Fruit fly (Drosophila melanogaster) whole organism, embryonic: Measurements from ENCODE around the gene CG17191.
A peak's percentile ranks its signal among the peaks of the same experiment; 100 is the strongest.

Source experiments
- Atf-2 ChIP-seq: fragments of 200-800 bp; sonication (Bioruptor generic); optimal IDR thresholded peaks from 2 replicates; lab custom pipeline; 2016; ENCODE audit warnings: missing biosample characterization, missing genetic modification characterization
- CG10543 ChIP-seq: fragments of 200-800 bp; sonication (Bioruptor generic); optimal IDR thresholded peaks from 3 replicates; lab custom pipeline; 2017; ENCODE audit warnings: missing biosample characterization, mild to moderate bottlenecking, missing genetic modification characterization, moderate library complexity
- CG11504 ChIP-seq: fragments of 200-800 bp; sonication (Bioruptor generic); optimal IDR thresholded peaks from 3 replicates; lab custom pipeline; 2019; ENCODE audit warnings: missing biosample characterization, mild to moderate bottlenecking, missing genetic modification characterization, moderate library complexity
- CG11695 ChIP-seq: fragments of 200-800 bp; sonication (Bioruptor generic); IDR thresholded peaks from 3 replicates; pipeline ENCODE4 v1.3.6; 2022; ENCODE audit warnings: missing biosample characterization, missing genetic modification characterization
- CG12769 ChIP-seq: fragments of 200-800 bp; sonication (Bioruptor generic); optimal IDR thresholded peaks from 2 replicates; lab custom pipeline; 2019; ENCODE audit warnings: missing biosample characterization, mild to moderate bottlenecking, missing genetic modification characterization, moderate library complexity
- CG13424 ChIP-seq: fragments of 200-800 bp; sonication (Bioruptor generic); optimal IDR thresholded peaks from 2 replicates; lab custom pipeline; 2019; ENCODE audit warnings: missing biosample characterization, mild to moderate bottlenecking, missing genetic modification characterization, moderate library complexity
- CG14667 ChIP-seq: fragments of 200-800 bp; sonication (Bioruptor generic); IDR thresholded peaks from 2 replicates; pipeline ENCODE4 v1.3.6; 2022; ENCODE audit warnings: missing biosample characterization, missing genetic modification characterization
- CG17361 ChIP-seq: fragments of 200-800 bp; sonication (Bioruptor generic); IDR thresholded peaks from 3 replicates; pipeline ENCODE4 v1.3.6; 2022; ENCODE audit warnings: missing biosample characterization, missing genetic modification characterization
- CG18476 ChIP-seq: fragments of 200-800 bp; sonication (Bioruptor generic); optimal IDR thresholded peaks from 2 replicates; lab custom pipeline; 2016; ENCODE audit warnings: missing biosample characterization, mild to moderate bottlenecking, missing genetic modification characterization
- CG18599 ChIP-seq: fragments of 200-800 bp; sonication (Bioruptor generic); optimal IDR thresholded peaks from 3 replicates; lab custom pipeline; 2017; ENCODE audit warnings: missing biosample characterization, missing genetic modification characterization, mild to moderate bottlenecking, moderate library complexity, missing genetic modification reagents
- CG2875 ChIP-seq: fragments of 200-800 bp; sonication (Bioruptor generic); optimal IDR thresholded peaks from 2 replicates; lab custom pipeline; 2017; ENCODE audit warnings: missing biosample characterization, mild to moderate bottlenecking, missing genetic modification characterization, missing genetic modification reagents
- CG32532 ChIP-seq: fragments of 200-800 bp; sonication (Bioruptor generic); IDR thresholded peaks from 2 replicates; pipeline ENCODE4 v1.3.6; 2022; ENCODE audit warnings: missing biosample characterization, missing genetic modification characterization
- CG32772 ChIP-seq: fragments of 200-800 bp; sonication (Bioruptor generic); IDR thresholded peaks from 2 replicates; pipeline ENCODE4 v1.3.6; 2022; ENCODE audit warnings: missing biosample characterization, missing genetic modification characterization
- CG3995 ChIP-seq: fragments of 200-800 bp; sonication (Bioruptor generic); optimal IDR thresholded peaks from 3 replicates; lab custom pipeline; 2016; ENCODE audit warnings: missing biosample characterization, missing genetic modification characterization
- CG5180 ChIP-seq: fragments of 200-800 bp; sonication (Bioruptor generic); optimal IDR thresholded peaks from 3 replicates; lab custom pipeline; 2017; ENCODE audit warnings: missing biosample characterization, missing genetic modification characterization, mild to moderate bottlenecking, moderate library complexity, missing genetic modification reagents
- CG7839 ChIP-seq: fragments of 200-800 bp; sonication (Bioruptor generic); optimal IDR thresholded peaks from 3 replicates; lab custom pipeline; 2018; ENCODE audit warnings: missing biosample characterization, mild to moderate bottlenecking, missing genetic modification characterization, moderate library complexity
- CG9609 ChIP-seq: fragments of 200-800 bp; sonication (Bioruptor generic); optimal IDR thresholded peaks from 3 replicates; lab custom pipeline; 2016; ENCODE audit warnings: missing biosample characterization, missing genetic modification characterization
- Deaf1 ChIP-seq: fragments of 200-800 bp; optimal IDR thresholded peaks from 3 replicates; lab custom pipeline; 2019; ENCODE audit warnings: missing biosample characterization, mild to moderate bottlenecking, missing genetic modification characterization, moderate library complexity
- Drgx ChIP-seq: fragments of 200-800 bp; sonication (Bioruptor generic); IDR thresholded peaks from 2 replicates; pipeline ENCODE4 v1.3.6; 2022; ENCODE audit warnings: missing biosample characterization, missing genetic modification characterization
- E2f1 ChIP-seq: fragments of 200-800 bp; sonication (Bioruptor generic); IDR thresholded peaks from 2 replicates; pipeline ENCODE4 v1.3.6; 2022; ENCODE audit warnings: missing biosample characterization, missing genetic modification characterization
- Eip74EF ChIP-seq, 2 experiments: fragments of 200-800 bp in 1 of 2; fragments of >200 bp in 1 of 2; sonication (Bioruptor generic) in 1 of 2; optimal IDR thresholded peaks; 2 replicates each; lab custom pipeline; 2017 to 2019; ENCODE audit warnings: missing biosample characterization in 2 of 2, missing genetic modification characterization in 2 of 2, mild to moderate bottlenecking in 1 of 2, moderate library complexity in 1 of 2
- GATAe ChIP-seq: fragments of 200-800 bp; sonication (Bioruptor generic); conservative IDR thresholded peaks from 2 replicates; pipeline ENCODE4 v1.3.6; 2022; ENCODE audit warnings: missing biosample characterization, missing genetic modification characterization
- H2.0 ChIP-seq: fragments of 200-800 bp; sonication (Bioruptor generic); IDR thresholded peaks from 2 replicates; pipeline ENCODE4 v1.3.6; 2022; ENCODE audit warnings: missing biosample characterization, missing genetic modification characterization
- HLH4C ChIP-seq: fragments of 200-800 bp; sonication (Bioruptor generic); IDR thresholded peaks from 3 replicates; pipeline ENCODE4 v1.3.6; 2022; ENCODE audit warnings: missing biosample characterization, missing genetic modification characterization; ENCODE audit not compliant: partially characterized antibody
- HmgZ ChIP-seq: fragments of 200-800 bp; sonication (Bioruptor generic); optimal IDR thresholded peaks from 2 replicates; lab custom pipeline; 2018; ENCODE audit warnings: missing biosample characterization, mild to moderate bottlenecking, missing genetic modification characterization
- Hr39 ChIP-seq: fragments of >200 bp; optimal IDR thresholded peaks from 2 replicates; lab custom pipeline; 2017
- Max ChIP-seq: fragments of 200-800 bp; sonication (Bioruptor generic); optimal IDR thresholded peaks from 2 replicates; lab custom pipeline; 2016; ENCODE audit warnings: missing biosample characterization, mild to moderate bottlenecking, missing genetic modification characterization
- NfI ChIP-seq: fragments of 200-800 bp; sonication (Bioruptor generic); optimal IDR thresholded peaks from 3 replicates; lab custom pipeline; 2018; ENCODE audit warnings: missing biosample characterization, mild to moderate bottlenecking, missing genetic modification characterization, moderate library complexity
- Ptx1 ChIP-seq: fragments of 200-800 bp; sonication (Bioruptor generic); IDR thresholded peaks from 2 replicates; pipeline ENCODE4 v1.3.6; 2022; ENCODE audit warnings: missing biosample characterization, missing genetic modification characterization
- Sox102F ChIP-seq: fragments of 200-800 bp; sonication (Bioruptor generic); optimal IDR thresholded peaks from 2 replicates; lab custom pipeline; 2018; ENCODE audit warnings: missing biosample characterization, mild to moderate bottlenecking, missing genetic modification characterization, moderate library complexity
- YL-1 ChIP-seq: fragments of 200-800 bp; sonication (Bioruptor generic); optimal IDR thresholded peaks from 3 replicates; lab custom pipeline; 2017; ENCODE audit warnings: missing biosample characterization, mild to moderate bottlenecking, missing genetic modification characterization
- bcd ChIP-seq: fragments of 200-800 bp; sonication (Bioruptor generic); optimal IDR thresholded peaks from 2 replicates; lab custom pipeline; 2017; ENCODE audit warnings: missing biosample characterization, mild to moderate bottlenecking, missing genetic modification characterization
- crc ChIP-seq: fragments of 200-800 bp; sonication (Bioruptor generic); optimal IDR thresholded peaks from 2 replicates; lab custom pipeline; 2016; ENCODE audit warnings: missing biosample characterization, missing genetic modification characterization
- dmrt11E ChIP-seq: fragments of 200-800 bp; sonication (Bioruptor generic); optimal IDR thresholded peaks from 3 replicates; lab custom pipeline; 2018; ENCODE audit warnings: missing biosample characterization, mild to moderate bottlenecking, missing genetic modification characterization, moderate library complexity
- ftz-f1 ChIP-seq: fragments of 200-800 bp; sonication (Bioruptor generic); optimal IDR thresholded peaks from 2 replicates; lab custom pipeline; 2016; ENCODE audit warnings: missing biosample characterization, missing genetic modification characterization
- gro ChIP-seq: fragments of 200-800 bp; sonication (Bioruptor generic); optimal IDR thresholded peaks from 2 replicates; lab custom pipeline; 2016; ENCODE audit warnings: missing biosample characterization, missing genetic modification characterization
- gsb ChIP-seq: fragments of 200-800 bp; sonication (Bioruptor generic); IDR thresholded peaks from 2 replicates; pipeline ENCODE4 v1.3.6; 2022; ENCODE audit warnings: missing biosample characterization, missing genetic modification characterization
- jumu ChIP-seq: fragments of 200-800 bp; sonication (Bioruptor generic); optimal IDR thresholded peaks from 3 replicates; lab custom pipeline; 2016; ENCODE audit warnings: missing biosample characterization, missing genetic modification characterization
- lbe ChIP-seq: fragments of 200-800 bp; sonication (Bioruptor generic); optimal IDR thresholded peaks from 2 replicates; lab custom pipeline; 2016; ENCODE audit warnings: missing biosample characterization, mild to moderate bottlenecking, missing genetic modification characterization
- lilli ChIP-seq: fragments of 200-800 bp; sonication (Bioruptor generic); optimal IDR thresholded peaks from 3 replicates; lab custom pipeline; 2016; ENCODE audit warnings: missing biosample characterization, missing genetic modification characterization
- lov ChIP-seq, 2 experiments: fragments of 200-800 bp in 1 of 2; fragments of >200 bp in 1 of 2; sonication (Bioruptor generic) in 1 of 2; IDR thresholded peaks in 1 of 2; optimal IDR thresholded peaks in 1 of 2; 2 replicates in 1 of 2; 3 replicates in 1 of 2; pipeline versions ENCODE4 v1.3.6 to Lab custom; 2017 to 2022; ENCODE audit warnings: missing biosample characterization in 1 of 2, missing genetic modification characterization in 1 of 2
- mam ChIP-seq: fragments of 200-800 bp; sonication (Bioruptor generic); optimal IDR thresholded peaks from 3 replicates; lab custom pipeline; 2016; ENCODE audit warnings: missing biosample characterization, missing genetic modification characterization
- nau ChIP-seq: fragments of 200-800 bp; sonication (Bioruptor generic); optimal IDR thresholded peaks from 3 replicates; lab custom pipeline; 2017; ENCODE audit warnings: missing biosample characterization, mild to moderate bottlenecking, missing genetic modification characterization, missing genetic modification reagents
- nmo ChIP-seq: fragments of 200-800 bp; sonication (Bioruptor generic); optimal IDR thresholded peaks from 2 replicates; lab custom pipeline; 2018; ENCODE audit warnings: missing biosample characterization, mild to moderate bottlenecking, missing genetic modification characterization, moderate library complexity
- run ChIP-seq: fragments of 200-800 bp; sonication (Bioruptor generic); optimal IDR thresholded peaks from 3 replicates; lab custom pipeline; 2018; ENCODE audit warnings: missing biosample characterization, mild to moderate bottlenecking, missing genetic modification characterization
- sd ChIP-seq: fragments of 200-800 bp; sonication (Bioruptor generic); optimal IDR thresholded peaks from 3 replicates; lab custom pipeline; 2018; ENCODE audit warnings: missing biosample characterization, mild to moderate bottlenecking, missing genetic modification characterization, moderate library complexity
- tna ChIP-seq: fragments of 200-800 bp; sonication (Bioruptor generic); IDR thresholded peaks from 2 replicates; pipeline ENCODE4 v1.3.6; 2022; ENCODE audit warnings: missing biosample characterization, missing genetic modification characterization; ENCODE audit not compliant: partially characterized antibody

Gene CG17191

dm6 chr3R:26994532-26994931, 25.0 kb downstream of the CG17191 start, which contains the start of gene TwdlC (continued):
- TF ChIP-seq tna (no peak), CG9609 (GFP tag; lab: Kevin White, UChicago) (no peak), CG32772 (GFP tag; lab: Robert Waterston, UW) (no peak), Hr39 (lab: Kevin White, UChicago) (no peak)

- TF ChIP-seq CG18599 (GFP tag; lab: Kevin White, UChicago) = peak; percentile 41
- peak; percentile 78 for TF ChIP-seq lbe
- no peak for TF ChIP-seq CG3995
- no peak for TF ChIP-seq gro
- no peak for TF ChIP-seq CG32532
- TF ChIP-seq nau (GFP tag; lab: Kevin White, UChicago) = peak; percentile 43
- peak; percentile 10 for TF ChIP-seq CG18476 (GFP tag; lab: Kevin White, UChicago)
- TF ChIP-seq crc (GFP tag; lab: Kevin White, UChicago) = no peak
- no peak for TF ChIP-seq HLH4C (GFP tag; lab: Robert Waterston, UW)
- TF ChIP-seq gsb (GFP tag; lab: Robert Waterston, UW) = no peak
- peak; percentile 18 for TF ChIP-seq bcd (GFP tag; lab: Kevin White, UChicago)
- TF ChIP-seq lilli = peak; percentile 11
- peak; percentile 19; the same call in 1 of the 2 replicates for TF ChIP-seq CG14667 (GFP tag; lab: Robert Waterston, UW)
- no peak for TF ChIP-seq lov (optimal IDR thresholded peaks at IDR 0.05; lab: Kevin White, UChicago)
- no peak for TF ChIP-seq lov (GFP tag; IDR thresholded peaks at IDR 0.05; lab: Robert Waterston, UW)
- 0 out of 3 replicates have a peak, but pooled peaks have one; percentile 35 for TF ChIP-seq CG11695 (GFP tag; lab: Robert Waterston, UW)
- TF ChIP-seq dmrt11E (tag; lab: Kevin White, UChicago) = no peak
- peak; percentile 51 for TF ChIP-seq CG7839
- TF ChIP-seq CG12769 (tag; lab: Kevin White, UChicago) = peak; percentile 15
- TF ChIP-seq mam (GFP tag; lab: Kevin White, UChicago) = peak; percentile 9
- peak; percentile 77 for TF ChIP-seq sd (tag; lab: Kevin White, UChicago)
- TF ChIP-seq run (tag; lab: Kevin White, UChicago) = peak; percentile 30
- TF ChIP-seq GATAe (GFP tag; lab: Robert Waterston, UW) = peak; percentile 71
- TF ChIP-seq CG17361 (GFP tag; lab: Robert Waterston, UW) = no peak
- peak; percentile 32; the same call in 1 of the 2 replicates for TF ChIP-seq E2f1 (GFP tag; lab: Robert Waterston, UW)
- no peak for TF ChIP-seq YL-1 (GFP tag; lab: Kevin White, UChicago)
- TF ChIP-seq ftz-f1 (GFP tag; lab: Kevin White, UChicago) = peak; percentile 89
- peak; percentile 30 for TF ChIP-seq Max (GFP tag; lab: Kevin White, UChicago)
- no peak for TF ChIP-seq CG2875 (GFP tag; lab: Kevin White, UChicago)
- TF ChIP-seq Drgx (GFP tag; lab: Robert Waterston, UW) = peak; percentile 53; the same call in 1 of the 2 replicates
- peak; percentile 28 for TF ChIP-seq nmo (GFP tag; lab: Kevin White, UChicago)
- no peak for TF ChIP-seq Atf-2 (GFP tag; lab: Kevin White, UChicago)
- TF ChIP-seq CG13424 (tag; lab: Kevin White, UChicago) = peak; percentile 49
- peak; percentile 64 for TF ChIP-seq CG11504
- peak; percentile 6 for TF ChIP-seq HmgZ
- no peak for TF ChIP-seq NfI (GFP tag; lab: Kevin White, UChicago)
- peak; percentile 47 for TF ChIP-seq CG10543
- peak; percentile 34 for TF ChIP-seq Deaf1
- TF ChIP-seq CG5180 (GFP tag; lab: Kevin White, UChicago) = peak; percentile 28
- TF ChIP-seq jumu (GFP tag; lab: Kevin White, UChicago) = no peak
- TF ChIP-seq Eip74EF (GFP tag; optimal IDR thresholded peaks at IDR 0.05; lab: Kevin White, UChicago) = peak in 1 of 2 experiments; percentile 12
- no peak for TF ChIP-seq H2.0
- TF ChIP-seq Ptx1 (GFP tag; lab: Robert Waterston, UW) = peak; percentile 49
- peak; percentile 53 for TF ChIP-seq Sox102F (GFP tag; lab: Kevin White, UChicago)
These were observed 29.6 kb downstream of the CG17191 start, which contains the start of gene CG31076 for dm6 chr3R:26989802-26990509. CG31076 (minus strand) TSS chr3R:26989852.
